Fruit fly (Drosophila melanogaster) whole organism, embryonic: Measurements from ENCODE around the gene CG32182.

Experiments
- Adf1 ChIP-seq: fragments of 200-800 bp; sonication (Bioruptor generic); IDR thresholded peaks from 2 replicates; pipeline ENCODE4 v1.3.6; 2022; ENCODE audit warnings: missing biosample characterization, missing genetic modification characterization
- BEAF-32 ChIP-seq: fragments of 200-800 bp; sonication (Bioruptor generic); optimal IDR thresholded peaks from 3 replicates; lab custom pipeline; 2017; ENCODE audit warnings: missing biosample characterization, missing genetic modification characterization, mild to moderate bottlenecking, moderate library complexity, missing genetic modification reagents
- Bteb2 ChIP-seq: fragments of 200-800 bp; sonication (Bioruptor generic); optimal IDR thresholded peaks from 2 replicates; lab custom pipeline; 2016; ENCODE audit warnings: missing biosample characterization, missing genetic modification characterization
- CG11093 ChIP-seq: fragments of 200-800 bp; sonication (Bioruptor generic); IDR thresholded peaks from 3 replicates; pipeline ENCODE4 v1.3.6; 2022; ENCODE audit warnings: missing biosample characterization, missing genetic modification characterization
- CG13296 ChIP-seq: fragments of 200-800 bp; sonication (Bioruptor generic); optimal IDR thresholded peaks from 3 replicates; lab custom pipeline; 2018; ENCODE audit warnings: missing biosample characterization, mild to moderate bottlenecking, missing genetic modification characterization
- CG13775 ChIP-seq: fragments of 200-800 bp; sonication (Bioruptor generic); optimal IDR thresholded peaks from 3 replicates; lab custom pipeline; 2017; ENCODE audit warnings: missing biosample characterization, mild to moderate bottlenecking, missing genetic modification characterization
- CG14860 ChIP-seq: fragments of 200-800 bp; sonication (Bioruptor generic); IDR thresholded peaks from 3 replicates; pipeline ENCODE4 v1.3.6; 2022; ENCODE audit warnings: missing biosample characterization, missing genetic modification characterization; ENCODE audit not compliant: partially characterized antibody
- CG1647 ChIP-seq: fragments of 200-800 bp; sonication (Bioruptor generic); optimal IDR thresholded peaks from 3 replicates; lab custom pipeline; 2016; ENCODE audit warnings: missing biosample characterization, missing genetic modification characterization
- CG16815 ChIP-seq: fragments of 200-800 bp; sonication (Bioruptor generic); optimal IDR thresholded peaks from 3 replicates; lab custom pipeline; 2017; ENCODE audit warnings: missing biosample characterization, mild to moderate bottlenecking, missing genetic modification characterization
- CG2116 ChIP-seq: fragments of 200-800 bp; sonication (Bioruptor generic); optimal IDR thresholded peaks from 3 replicates; lab custom pipeline; 2018; ENCODE audit warnings: missing biosample characterization, mild to moderate bottlenecking, missing genetic modification characterization
- CG2129 ChIP-seq: fragments of 200-800 bp; sonication (Bioruptor generic); IDR thresholded peaks from 2 replicates; pipeline ENCODE4 v1.3.6; 2022; ENCODE audit warnings: missing biosample characterization, missing genetic modification characterization; ENCODE audit not compliant: partially characterized antibody
- CG2712 ChIP-seq: fragments of 200-800 bp; optimal IDR thresholded peaks from 3 replicates; lab custom pipeline; 2019; ENCODE audit warnings: missing biosample characterization, mild to moderate bottlenecking, missing genetic modification characterization, moderate library complexity
- CG32532 ChIP-seq: fragments of 200-800 bp; sonication (Bioruptor generic); IDR thresholded peaks from 2 replicates; pipeline ENCODE4 v1.3.6; 2022; ENCODE audit warnings: missing biosample characterization, missing genetic modification characterization
- CG33213 ChIP-seq: fragments of 200-800 bp; sonication (Bioruptor generic); optimal IDR thresholded peaks from 3 replicates; lab custom pipeline; 2016; ENCODE audit warnings: missing biosample characterization, missing genetic modification characterization
- CG4360 ChIP-seq: fragments of 200-800 bp; sonication (Bioruptor generic); IDR thresholded peaks from 2 replicates; pipeline ENCODE4 v1.3.6; 2022; ENCODE audit warnings: missing biosample characterization, missing genetic modification characterization
- CG43689 ChIP-seq: fragments of 200-800 bp; sonication (Bioruptor generic); IDR thresholded peaks from 2 replicates; pipeline ENCODE4 v1.3.6; 2022; ENCODE audit warnings: missing biosample characterization, missing genetic modification characterization
- CG4707 ChIP-seq: fragments of 200-800 bp; sonication (Bioruptor generic); optimal IDR thresholded peaks from 2 replicates; lab custom pipeline; 2018; ENCODE audit warnings: missing biosample characterization, mild to moderate bottlenecking, missing genetic modification characterization, moderate library complexity
- CG6175 ChIP-seq: fragments of 200-800 bp; sonication (Bioruptor generic); IDR thresholded peaks from 3 replicates; pipeline ENCODE4 v1.3.6; 2022; ENCODE audit warnings: missing biosample characterization, missing genetic modification characterization
- CG6689 ChIP-seq: fragments of 200-800 bp; sonication (Bioruptor generic); IDR thresholded peaks from 2 replicates; pipeline ENCODE4 v1.3.6; 2022; ENCODE audit warnings: missing biosample characterization, missing genetic modification characterization
- Dad ChIP-seq: fragments of 200-800 bp; sonication (Bioruptor generic); optimal IDR thresholded peaks from 3 replicates; lab custom pipeline; 2016; ENCODE audit warnings: missing biosample characterization, missing genetic modification characterization
- ERR ChIP-seq: fragments of 200-800 bp; sonication (Bioruptor generic); optimal IDR thresholded peaks from 2 replicates; lab custom pipeline; 2016; ENCODE audit warnings: missing biosample characterization, missing genetic modification characterization
- GATAe ChIP-seq: fragments of 200-800 bp; sonication (Bioruptor generic); conservative IDR thresholded peaks from 2 replicates; pipeline ENCODE4 v1.3.6; 2022; ENCODE audit warnings: missing biosample characterization, missing genetic modification characterization
- Hsf ChIP-seq: fragments of 200-800 bp; sonication (Bioruptor generic); optimal IDR thresholded peaks from 3 replicates; lab custom pipeline; 2016; ENCODE audit warnings: missing biosample characterization, missing genetic modification characterization
- Jarid2 ChIP-seq: fragments of 200-800 bp; sonication (Bioruptor generic); optimal IDR thresholded peaks from 3 replicates; lab custom pipeline; 2017; ENCODE audit warnings: mild to moderate bottlenecking, missing biosample characterization, missing genetic modification reagents, missing genetic modification characterization
- Lpt ChIP-seq: fragments of >200 bp; optimal IDR thresholded peaks from 2 replicates; lab custom pipeline; 2018; ENCODE audit warnings: missing biosample characterization, missing genetic modification characterization
- MBD-R2 ChIP-seq: fragments of 200-800 bp; sonication (Bioruptor generic); IDR thresholded peaks from 2 replicates; pipeline ENCODE4 v1.3.6; 2022; ENCODE audit warnings: missing biosample characterization, missing genetic modification characterization
- Meics ChIP-seq: fragments of 200-800 bp; sonication (Bioruptor generic); optimal IDR thresholded peaks from 2 replicates; lab custom pipeline; 2017; ENCODE audit warnings: missing biosample characterization, mild to moderate bottlenecking, missing genetic modification characterization
- NC2β ChIP-seq: fragments of 200-800 bp; sonication (Bioruptor generic); optimal IDR thresholded peaks from 2 replicates; lab custom pipeline; 2016; ENCODE audit warnings: missing biosample characterization, missing genetic modification characterization
- Oli ChIP-seq: fragments of 200-800 bp; sonication (Bioruptor generic); optimal IDR thresholded peaks from 2 replicates; lab custom pipeline; 2018; ENCODE audit warnings: missing biosample characterization, mild to moderate bottlenecking, missing genetic modification characterization, moderate library complexity
- Scr ChIP-seq: fragments of 200-800 bp; sonication (Bioruptor generic); IDR thresholded peaks from 2 replicates; pipeline ENCODE4 v1.3.6; 2022; ENCODE audit warnings: missing biosample characterization, missing genetic modification characterization; ENCODE audit not compliant: partially characterized antibody
- Sin3A ChIP-seq: fragments of >200 bp; optimal IDR thresholded peaks from 2 replicates; lab custom pipeline; 2018
- Six4 ChIP-seq: fragments of 200-800 bp; sonication (Bioruptor generic); optimal IDR thresholded peaks from 2 replicates; lab custom pipeline; 2016; ENCODE audit warnings: missing biosample characterization, missing genetic modification characterization
- Sox100B ChIP-seq: fragments of 200-800 bp; sonication (Bioruptor generic); optimal IDR thresholded peaks from 3 replicates; lab custom pipeline; 2018; ENCODE audit warnings: missing biosample characterization, mild to moderate bottlenecking, missing genetic modification characterization
- amos ChIP-seq: fragments of 200-800 bp; sonication (Bioruptor generic); IDR thresholded peaks from 2 replicates; pipeline ENCODE4 v1.3.6; 2022; ENCODE audit warnings: missing biosample characterization, missing genetic modification characterization; ENCODE audit not compliant: partially characterized antibody
- bigmax ChIP-seq: fragments of 200-800 bp; sonication (Bioruptor generic); optimal IDR thresholded peaks from 2 replicates; lab custom pipeline; 2018; ENCODE audit warnings: missing biosample characterization, mild to moderate bottlenecking, missing genetic modification characterization
- chinmo ChIP-seq: fragments of 200-800 bp; sonication (Bioruptor generic); IDR thresholded peaks from 4 replicates; pipeline ENCODE4 v1.3.6; 2022; ENCODE audit warnings: missing biosample characterization, missing genetic modification characterization; ENCODE audit not compliant: partially characterized antibody
- lab ChIP-seq: fragments of 200-800 bp; sonication (Bioruptor generic); optimal IDR thresholded peaks from 3 replicates; lab custom pipeline; 2017; ENCODE audit warnings: missing biosample characterization, missing genetic modification characterization, mild to moderate bottlenecking, moderate library complexity, missing genetic modification reagents
- lbe ChIP-seq: fragments of 200-800 bp; sonication (Bioruptor generic); optimal IDR thresholded peaks from 2 replicates; lab custom pipeline; 2016; ENCODE audit warnings: missing biosample characterization, mild to moderate bottlenecking, missing genetic modification characterization
- psq ChIP-seq: fragments of 200-800 bp; sonication (Bioruptor generic); optimal IDR thresholded peaks from 2 replicates; lab custom pipeline; 2017; ENCODE audit warnings: missing biosample characterization, missing genetic modification characterization
- repo ChIP-seq: fragments of 200-800 bp; sonication (Bioruptor generic); optimal IDR thresholded peaks from 2 replicates; lab custom pipeline; 2016; ENCODE audit warnings: missing biosample characterization, missing genetic modification characterization
- rib ChIP-seq: fragments of 200-800 bp; sonication (Bioruptor generic); IDR thresholded peaks from 2 replicates; pipeline ENCODE4 v1.3.6; 2022; ENCODE audit warnings: missing biosample characterization, missing genetic modification characterization
- ro ChIP-seq: fragments of 200-800 bp; sonication (Bioruptor generic); IDR thresholded peaks from 2 replicates; pipeline ENCODE4 v1.3.6; 2022; ENCODE audit warnings: missing biosample characterization, missing genetic modification characterization
- sd ChIP-seq: fragments of 200-800 bp; sonication (Bioruptor generic); optimal IDR thresholded peaks from 3 replicates; lab custom pipeline; 2018; ENCODE audit warnings: missing biosample characterization, mild to moderate bottlenecking, missing genetic modification characterization, moderate library complexity
- slbo ChIP-seq: fragments of 200-800 bp; sonication (Bioruptor generic); IDR thresholded peaks from 2 replicates; pipeline ENCODE4 v1.3.6; 2022; ENCODE audit warnings: missing biosample characterization, missing genetic modification characterization
- stc ChIP-seq: fragments of 200-800 bp; sonication (Bioruptor generic); IDR thresholded peaks from 2 replicates; pipeline ENCODE4 v1.3.6; 2022; ENCODE audit warnings: missing biosample characterization, missing genetic modification characterization
- tap ChIP-seq: fragments of 200-800 bp; optimal IDR thresholded peaks from 3 replicates; lab custom pipeline; 2019; ENCODE audit warnings: missing biosample characterization, mild to moderate bottlenecking, missing genetic modification characterization, moderate library complexity
- tin ChIP-seq: fragments of 200-800 bp; sonication (Bioruptor generic); optimal IDR thresholded peaks from 3 replicates; lab custom pipeline; 2016; ENCODE audit warnings: missing biosample characterization, missing genetic modification characterization
- toy ChIP-seq: fragments of 200-800 bp; sonication (Bioruptor generic); IDR thresholded peaks from 2 replicates; pipeline ENCODE4 v1.3.6; 2022; ENCODE audit warnings: missing biosample characterization, missing genetic modification characterization
- unpg ChIP-seq: fragments of 200-800 bp; sonication (Bioruptor generic); optimal IDR thresholded peaks from 3 replicates; lab custom pipeline; 2018; ENCODE audit warnings: missing biosample characterization, mild to moderate bottlenecking, missing genetic modification characterization, moderate library complexity
- vfl ChIP-seq: fragments of 200-800 bp; sonication (Bioruptor generic); optimal IDR thresholded peaks from 2 replicates; lab custom pipeline; 2016; ENCODE audit warnings: missing biosample characterization, missing genetic modification characterization
- vnd ChIP-seq: fragments of 200-800 bp; sonication (Bioruptor generic); IDR thresholded peaks from 3 replicates; pipeline ENCODE4 v1.3.6; 2022; ENCODE audit warnings: missing biosample characterization, missing genetic modification characterization; ENCODE audit not compliant: partially characterized antibody

The CG32182 gene

dm6 chr3L:17740471-17740870, 17.4 kb upstream of the CG32182 start, which contains the start of gene CG7460 (continued):
- TF ChIP-seq Oli (tag; lab: Kevin White, UChicago) (no peak), CG2129 (GFP tag; lab: Robert Waterston, UW) (no peak), CG4360 (no peak), Hsf (GFP tag; lab: Kevin White, UChicago) (no peak), lab (GFP tag; lab: Kevin White, UChicago) (peak; percentile 44), vfl (GFP tag; lab: Kevin White, UChicago) (no peak), CG43689 (GFP tag; lab: Robert Waterston, UW) (no peak), BEAF-32 (GFP tag; lab: Kevin White, UChicago) (no peak), CG33213 (GFP tag; lab: Kevin White, UChicago) (no peak), CG6689 (GFP tag; lab: Robert Waterston, UW) (no peak), tin (GFP tag; lab: Kevin White, UChicago) (no peak), amos (GFP tag; lab: Robert Waterston, UW) (no peak), ro (GFP tag; lab: Robert Waterston, UW) (no peak), bigmax (GFP tag; lab: Kevin White, UChicago) (no peak), Lpt (GFP tag; lab: Kevin White, UChicago) (no peak), Adf1 (no peak), Dad (GFP tag; lab: Kevin White, UChicago) (no peak), GATAe (peak; percentile 43; the same call in 1 of the 2 replicates), CG13296 (GFP tag; lab: Kevin White, UChicago) (peak; percentile 57), Six4 (no peak), slbo (GFP tag; lab: Robert Waterston, UW) (no peak), Scr (GFP tag; lab: Robert Waterston, UW) (no peak), MBD-R2 (no peak), lbe (GFP tag; lab: Kevin White, UChicago) (no peak), tap (tag; lab: Kevin White, UChicago) (no peak), ERR (no peak), unpg (GFP tag; lab: Kevin White, UChicago) (peak; percentile 27), CG4707 (GFP tag; lab: Kevin White, UChicago) (peak; percentile 14), CG11093 (GFP tag; lab: Robert Waterston, UW) (no peak), CG32532 (GFP tag; lab: Robert Waterston, UW) (no peak), CG13775 (no peak), psq (GFP tag; lab: Kevin White, UChicago) (no peak), Bteb2 (GFP tag; lab: Kevin White, UChicago) (no peak), NC2β (no peak), toy (GFP tag; lab: Robert Waterston, UW) (no peak), repo (GFP tag; lab: Kevin White, UChicago) (no peak), CG2116 (GFP tag; lab: Kevin White, UChicago) (no peak), sd (tag; lab: Kevin White, UChicago) (peak; percentile 52), CG16815 (GFP tag; lab: Kevin White, UChicago) (no peak), vnd (no peak), Meics (GFP tag; lab: Kevin White, UChicago) (no peak), rib (GFP tag; lab: Robert Waterston, UW) (peak; percentile 54; the same call in 1 of the 2 replicates), CG6175 (GFP tag; lab: Robert Waterston, UW) (no peak), Sin3A (lab: Kevin White, UChicago) (no peak), Sox100B (peak; percentile 0), CG1647 (GFP tag; lab: Kevin White, UChicago) (no peak), CG2712 (no peak), Jarid2 (GFP tag; lab: Kevin White, UChicago) (peak; percentile 87), stc (no peak; the same call in 1 of the 2 replicates), CG14860 (GFP tag; lab: Robert Waterston, UW) (no peak), chinmo (peak; percentile 86; the same call in 1 of the 4 replicates)
